Worm (Caenorhabditis elegans) whole organism, L4 larva: ENCODE results near the gene fbxc-33.

Source experiments
- ZK546.5 ChIP-seq, 2 experiments: sonication (generic microtip); optimal IDR thresholded peaks; 2 replicates each; lab custom pipeline; 2017; ENCODE audit warnings: missing biosample characterization in 2 of 2, missing genetic modification characterization in 2 of 2
- aha-1 ChIP-seq: fragments of 150-350 bp; peaks from one replicate; lab custom pipeline; 2014; ENCODE audit warnings: missing biosample characterization, missing genetic modification characterization
- aly-2 ChIP-seq: sonication (generic microtip); optimal IDR thresholded peaks from 2 replicates; lab custom pipeline; 2018; ENCODE audit warnings: missing biosample characterization, missing genetic modification characterization
- ceh-20 ChIP-seq: fragments of 200-800 bp; sonication (Bioruptor generic); IDR thresholded peaks from 2 replicates; pipeline ENCODE4 v1.3.6; 2022; ENCODE audit warnings: missing genetic modification reagents, missing genetic modification characterization, missing compliant biosample characterization
- lin-15B ChIP-seq: fragments of 150-350 bp; sonication (generic microtip); optimal IDR thresholded peaks from 3 replicates; lab custom pipeline; 2014; ENCODE audit warnings: missing biosample characterization, missing genetic modification characterization
- lir-3 ChIP-seq: sonication (generic microtip); optimal IDR thresholded peaks from 2 replicates; lab custom pipeline; 2016; ENCODE audit warnings: mild to moderate bottlenecking, missing genetic modification characterization, missing compliant biosample characterization
- nhr-237 ChIP-seq: sonication (generic microtip); optimal IDR thresholded peaks from 2 replicates; lab custom pipeline; 2017; ENCODE audit warnings: missing biosample characterization, missing genetic modification characterization
- nhr-76 ChIP-seq: fragments of 150-350 bp; optimal IDR thresholded peaks from 2 replicates; lab custom pipeline; 2014; ENCODE audit warnings: missing biosample characterization, missing genetic modification characterization
- pha-4 ChIP-seq, 2 experiments: fragments of 150-350 bp in 1 of 2; fragments of 200-800 bp in 1 of 2; sonication (Bioruptor generic) in 1 of 2; IDR thresholded peaks in 1 of 2; optimal IDR thresholded peaks in 1 of 2; 2 replicates each; pipeline versions ENCODE4 v1.3.6 to Lab custom; 2014 to 2022; ENCODE audit warnings: missing genetic modification characterization in 2 of 2, missing genetic modification reagents in 2 of 2, missing biosample characterization in 1 of 2, missing compliant biosample characterization in 1 of 2
- skn-1 ChIP-seq: fragments of 150-350 bp; optimal IDR thresholded peaks from 2 replicates; lab custom pipeline; 2014; ENCODE audit warnings: missing biosample characterization, missing genetic modification characterization
- unc-130 ChIP-seq: sonication (generic microtip); optimal IDR thresholded peaks from 2 replicates; lab custom pipeline; 2016; ENCODE audit warnings: missing genetic modification reagents, missing genetic modification characterization, missing compliant biosample characterization
- unc-62 ChIP-seq, 3 experiments: fragments of 150-350 bp in 1 of 3; sonication (generic microtip); optimal IDR thresholded peaks in 2 of 3; peaks in 1 of 3; 1 replicate in 1 of 3; 2 replicates in 2 of 3; lab custom pipeline; 2014 to 2017; ENCODE audit warnings: missing biosample characterization in 3 of 3, missing genetic modification characterization in 3 of 3, missing genetic modification reagents in 3 of 3, missing genotype in 1 of 3
- ztf-11 ChIP-seq: fragments of 150-350 bp; optimal IDR thresholded peaks from 2 replicates; lab custom pipeline; 2014; ENCODE audit warnings: missing biosample characterization, missing genetic modification characterization

- TF ChIP-seq aha-1 (no peak), lir-3 (tag; lab: Kevin White, UChicago) (no peak), ztf-11 (tag; lab: Kevin White, UChicago) (no peak), unc-62 (GFP tag; optimal IDR thresholded peaks at IDR 0.05 in 1 of 2; lab: Kevin White, UChicago) (no peak), unc-62 (tag; optimal IDR thresholded peaks at IDR 0.05; lab: Kevin White, UChicago) (no peak), aly-2 (no peak), skn-1 (tag; lab: Kevin White, UChicago) (no peak), pha-4 (GFP tag; IDR thresholded peaks at IDR 0.05; lab: Robert Waterston, UW) (no peak), pha-4 (tag; optimal IDR thresholded peaks at IDR 0.05; lab: Kevin White, UChicago) (no peak), nhr-76 (tag; lab: Kevin White, UChicago) (no peak), nhr-237 (no peak), ceh-20 (GFP tag; lab: Robert Waterston, UW) (no peak), lin-15B (no peak), ZK546.5 (tag; optimal IDR thresholded peaks at IDR 0.05; lab: Kevin White, UChicago) (no peak), unc-130 (GFP tag; lab: Kevin White, UChicago) (no peak)
These were observed 37.7 kb upstream of the fbxc-33 start for ce11 chrII:875739-876138.
